Worm (Caenorhabditis elegans): ENCODE measurements around the gene lido-11.

DNA sequence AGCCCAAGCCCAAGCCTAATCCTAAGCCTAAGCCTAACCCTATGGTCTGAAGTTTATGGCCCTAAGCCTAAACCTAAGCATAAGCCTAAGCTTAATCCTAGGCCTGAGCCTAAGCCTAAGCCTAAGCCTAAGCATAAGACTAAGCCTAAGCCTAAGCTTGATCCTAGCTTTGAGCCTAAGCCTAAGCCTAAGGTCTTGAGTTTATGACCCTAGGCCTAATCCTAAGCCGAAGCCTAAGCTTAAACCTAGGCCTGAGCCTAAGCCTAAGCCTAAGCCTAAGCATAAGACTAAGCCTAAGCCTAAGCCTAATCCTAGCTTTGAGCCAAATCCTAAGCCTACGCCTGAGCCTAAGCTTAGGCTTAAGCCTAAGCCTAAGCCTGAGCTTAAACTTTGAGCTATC, 24.7 kb upstream of the lido-11 start:
- no peak for TF ChIP-seq nhr-11 (tag; optimal IDR thresholded peaks at IDR 0.05)
- no peak for TF ChIP-seq skn-1 (tag; optimal IDR thresholded peaks at IDR 0.05)
- TF ChIP-seq nhr-23 (tag; optimal IDR thresholded peaks at IDR 0.05): no peak
- no peak for TF ChIP-seq unc-62 (GFP tag; optimal IDR thresholded peaks at IDR 0.05)
- TF ChIP-seq ama-1 (optimal IDR thresholded peaks at IDR 0.05): no peak
- no peak for TF ChIP-seq R02D3.7 (tag; optimal IDR thresholded peaks at IDR 0.05)
- no peak for TF ChIP-seq pqm-1 (tag; optimal IDR thresholded peaks at IDR 0.05)
- no peak for TF ChIP-seq snpc-4 (tag; optimal IDR thresholded peaks at IDR 0.05)
- TF ChIP-seq ceh-16 (tag; optimal IDR thresholded peaks at IDR 0.05): no peak
- no peak for TF ChIP-seq ZK546.5 (tag; optimal IDR thresholded peaks at IDR 0.05)
